Worm (Caenorhabditis elegans): ENCODE data around the gene W07G4.2.

Gene W07G4.2

DNA sequence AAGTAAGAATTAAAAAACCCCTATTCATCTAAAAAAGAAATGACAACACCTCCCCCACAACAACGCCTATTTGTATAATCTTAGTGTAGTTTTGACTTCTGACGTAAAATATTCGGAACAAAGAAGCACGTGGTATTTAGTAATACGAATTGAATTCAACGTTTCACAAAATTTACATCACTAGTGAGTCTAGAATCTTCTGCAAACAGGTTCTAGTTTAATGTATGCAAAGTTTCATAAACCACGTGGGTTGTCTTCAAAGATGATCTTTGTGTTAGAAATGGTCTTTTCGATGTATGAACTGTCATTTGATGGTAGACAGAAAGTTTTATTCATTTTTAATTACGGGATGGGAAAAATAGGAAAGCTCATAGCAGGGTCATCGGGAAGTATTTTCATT, 36.8 kb upstream of the W07G4.2 start:
- TF ChIP-seq cog-1 (tag; optimal IDR thresholded peaks at IDR 0.05) (no peak), flt-1 (GFP tag; IDR thresholded peaks at IDR 0.05) (no peak), ztf-29 (GFP tag; IDR thresholded peaks at IDR 0.05) (no peak), ztf-23 (GFP tag; IDR thresholded peaks at IDR 0.05) (no peak)

ce11 chrV:13071052-13071451, 34.7 kb upstream of the W07G4.2 start, which contains the start of gene C34B4.3:
Gene C34B4.3, minus strand, starts transcription at chrV:13071152.
- TF ChIP-seq med-1 (GFP tag; optimal IDR thresholded peaks at IDR 0.05; ENCODE audit: insufficient read depth), result no peak
- no peak for TF ChIP-seq flt-1 (GFP tag; IDR thresholded peaks at IDR 0.05)
- TF ChIP-seq T22C8.4 (GFP tag; IDR thresholded peaks at IDR 0.05), result no peak
- TF ChIP-seq ztf-29 (GFP tag; IDR thresholded peaks at IDR 0.05), result no peak
- no peak for TF ChIP-seq cog-1 (tag; optimal IDR thresholded peaks at IDR 0.05)
- TF ChIP-seq ztf-23 (GFP tag; IDR thresholded peaks at IDR 0.05), result no peak
- no peak for TF ChIP-seq klf-2 (GFP tag; conservative IDR thresholded peaks at IDR 0.05)
- TF ChIP-seq ref-1 (GFP tag; conservative IDR thresholded peaks at IDR 0.05), result no peak
- TF ChIP-seq tab-1 (GFP tag; IDR thresholded peaks at IDR 0.05), result no peak

ce11 chrV:13070278-13070677, 33.9 kb upstream of the W07G4.2 start:
- no peak for TF ChIP-seq cog-1 (tag; optimal IDR thresholded peaks at IDR 0.05)

- TF ChIP-seq klf-2 (GFP tag; conservative IDR thresholded peaks at IDR 0.05) (no peak), T22C8.4 (GFP tag; IDR thresholded peaks at IDR 0.05) (no peak), tab-1 (GFP tag; IDR thresholded peaks at IDR 0.05) (no peak), ref-1 (GFP tag; conservative IDR thresholded peaks at IDR 0.05) (no peak), ztf-23 (GFP tag; IDR thresholded peaks at IDR 0.05) (no peak), flt-1 (GFP tag; IDR thresholded peaks at IDR 0.05) (no peak), cog-1 (tag; optimal IDR thresholded peaks at IDR 0.05) (no peak), med-1 (GFP tag; optimal IDR thresholded peaks at IDR 0.05; ENCODE audit: insufficient read depth) (no peak), ztf-29 (GFP tag; IDR thresholded peaks at IDR 0.05) (no peak)
Measured at ce11 chrV:13064164-13064563, 27.8 kb upstream of the W07G4.2 start.

- TF ChIP-seq med-1 (GFP tag; optimal IDR thresholded peaks at IDR 0.05; ENCODE audit: insufficient read depth) (no peak), ref-1 (GFP tag; conservative IDR thresholded peaks at IDR 0.05) (no peak), ztf-23 (GFP tag; IDR thresholded peaks at IDR 0.05) (no peak), ztf-29 (GFP tag; IDR thresholded peaks at IDR 0.05) (no peak), T22C8.4 (GFP tag; IDR thresholded peaks at IDR 0.05) (no peak), klf-2 (GFP tag; conservative IDR thresholded peaks at IDR 0.05) (no peak), cog-1 (tag; optimal IDR thresholded peaks at IDR 0.05) (no peak), flt-1 (GFP tag; IDR thresholded peaks at IDR 0.05) (no peak), tab-1 (GFP tag; IDR thresholded peaks at IDR 0.05) (no peak)
Measured at ce11 chrV:13063402-13063801, 27.0 kb upstream of the W07G4.2 start.

- TF ChIP-seq med-1 (GFP tag; optimal IDR thresholded peaks at IDR 0.05; ENCODE audit: insufficient read depth) (no peak), tab-1 (GFP tag; IDR thresholded peaks at IDR 0.05) (no peak), ztf-23 (GFP tag; IDR thresholded peaks at IDR 0.05) (no peak), T22C8.4 (GFP tag; IDR thresholded peaks at IDR 0.05) (no peak), ztf-29 (GFP tag; IDR thresholded peaks at IDR 0.05) (no peak), cog-1 (tag; optimal IDR thresholded peaks at IDR 0.05) (no peak), ref-1 (GFP tag; conservative IDR thresholded peaks at IDR 0.05) (no peak)
Measured at ce11 chrV:13061836-13062235, 25.5 kb upstream of the W07G4.2 start, which contains the start of gene F42E8.1. Gene F42E8.1, plus strand, starts transcription at chrV:13062136.

- TF ChIP-seq cog-1 (tag; optimal IDR thresholded peaks at IDR 0.05), result no peak
- no peak for TF ChIP-seq ztf-23 (GFP tag; IDR thresholded peaks at IDR 0.05)
- TF ChIP-seq T22C8.4 (GFP tag; IDR thresholded peaks at IDR 0.05), result no peak
- no peak for TF ChIP-seq ztf-29 (GFP tag; IDR thresholded peaks at IDR 0.05)
- no peak for TF ChIP-seq klf-2 (GFP tag; conservative IDR thresholded peaks at IDR 0.05)
- TF ChIP-seq med-1 (GFP tag; optimal IDR thresholded peaks at IDR 0.05; ENCODE audit: insufficient read depth), result no peak
- no peak for TF ChIP-seq flt-1 (GFP tag; IDR thresholded peaks at IDR 0.05)
- no peak for TF ChIP-seq ref-1 (GFP tag; conservative IDR thresholded peaks at IDR 0.05)
- TF ChIP-seq tab-1 (GFP tag; IDR thresholded peaks at IDR 0.05), result no peak
Measured at ce11 chrV:13053635-13054034, 17.3 kb upstream of the W07G4.2 start, which contains the start of gene srr-1. Gene srr-1, minus strand, starts transcription at chrV:13053735.

DNA sequence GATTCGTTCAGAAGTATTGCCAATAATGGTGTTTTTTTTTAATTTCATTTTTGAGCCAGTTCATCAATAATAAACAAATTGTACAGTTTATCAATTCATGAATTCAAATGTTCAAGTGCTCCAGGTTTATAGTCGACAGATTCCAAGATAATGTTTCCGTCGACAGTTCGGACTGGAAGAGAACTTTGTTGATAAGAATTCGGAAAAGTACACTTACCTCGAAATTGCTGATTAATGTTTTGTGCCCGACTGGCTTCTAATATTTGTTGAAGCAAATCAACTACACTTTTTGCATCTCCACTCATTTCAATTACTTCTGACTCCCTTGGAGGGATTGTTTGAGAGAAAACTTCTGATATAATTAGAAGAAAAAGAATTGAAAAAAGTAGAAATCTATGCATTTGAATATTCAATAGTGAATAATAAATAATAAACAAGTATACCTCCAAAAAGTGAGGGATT, 12.8 kb upstream of the W07G4.2 start, which contains the start of gene W07G4.8:
TSS of gene W07G4.8 (minus strand) at position 412 of the 462 bp plus-strand sequence.
- no peak for TF ChIP-seq T22C8.4 (GFP tag; IDR thresholded peaks at IDR 0.05)

- TF ChIP-seq ztf-29 (GFP tag; IDR thresholded peaks at IDR 0.05) (no peak), flt-1 (GFP tag; IDR thresholded peaks at IDR 0.05) (no peak), klf-2 (GFP tag; conservative IDR thresholded peaks at IDR 0.05) (no peak), ztf-23 (GFP tag; IDR thresholded peaks at IDR 0.05) (no peak), cog-1 (tag; optimal IDR thresholded peaks at IDR 0.05) (no peak), med-1 (GFP tag; optimal IDR thresholded peaks at IDR 0.05; ENCODE audit: insufficient read depth) (no peak), tab-1 (GFP tag; IDR thresholded peaks at IDR 0.05) (no peak), T22C8.4 (GFP tag; IDR thresholded peaks at IDR 0.05) (no peak), ref-1 (GFP tag; conservative IDR thresholded peaks at IDR 0.05) (no peak)
Measured at ce11 chrV:13047574-13048030, 11.2 kb upstream of the W07G4.2 start, which contains the start of gene W07G4.5. Gene W07G4.5, plus strand, starts transcription at chrV:13047980.

DNA sequence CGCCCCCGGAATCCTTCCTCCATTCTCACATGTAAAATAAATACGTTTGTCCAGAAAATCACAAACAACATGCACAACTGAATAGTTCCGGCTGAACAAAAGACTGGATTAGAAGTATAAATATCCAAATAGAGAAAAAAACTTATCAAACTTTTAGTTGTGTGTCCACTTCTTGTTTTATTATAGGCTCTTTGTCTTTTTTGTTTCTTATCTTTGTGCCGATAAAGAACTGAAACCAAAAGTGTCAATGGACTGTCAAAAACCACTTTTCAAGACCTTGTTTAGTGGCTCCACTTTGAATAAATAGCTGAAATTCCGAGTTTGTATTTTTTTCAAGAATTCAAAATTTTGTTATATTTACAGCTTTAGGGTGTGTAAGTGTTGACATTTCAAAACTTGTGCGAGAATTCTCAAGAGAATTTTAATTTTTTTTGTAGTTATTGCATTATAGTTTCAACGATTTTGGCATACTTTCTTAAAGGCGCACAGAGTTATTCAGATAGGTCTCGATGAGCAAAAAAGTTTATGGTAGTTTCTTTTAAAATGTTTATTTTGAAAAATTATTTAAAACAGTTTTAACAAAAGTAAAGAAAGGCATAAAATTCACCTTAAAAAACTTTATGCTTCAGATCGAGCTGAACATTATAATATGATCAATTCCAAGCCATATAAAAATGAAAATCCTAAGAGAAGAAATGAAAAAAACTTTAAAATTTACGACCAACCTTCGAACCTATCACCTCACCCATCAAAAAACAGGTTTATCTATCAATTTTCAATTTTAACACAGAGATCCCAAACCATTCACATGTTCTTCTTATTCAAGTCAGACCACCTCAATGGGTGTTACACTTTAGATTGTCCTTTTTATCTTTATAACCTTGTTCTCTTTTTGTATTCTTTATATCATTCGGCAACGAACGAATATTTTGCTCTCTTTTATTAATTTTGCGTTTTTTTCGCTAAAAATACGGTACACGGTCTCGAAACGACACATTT, 10.1 kb upstream of the W07G4.2 start:
- TF ChIP-seq klf-2 (GFP tag; conservative IDR thresholded peaks at IDR 0.05) (no peak), tab-1 (GFP tag; IDR thresholded peaks at IDR 0.05) (no peak), flt-1 (GFP tag; IDR thresholded peaks at IDR 0.05) (no peak), ref-1 (GFP tag; conservative IDR thresholded peaks at IDR 0.05) (no peak), T22C8.4 (GFP tag; IDR thresholded peaks at IDR 0.05) (no peak), cog-1 (tag; optimal IDR thresholded peaks at IDR 0.05) (no peak), ztf-29 (GFP tag; IDR thresholded peaks at IDR 0.05) (no peak), med-1 (GFP tag; optimal IDR thresholded peaks at IDR 0.05; ENCODE audit: insufficient read depth) (no peak), ztf-23 (GFP tag; IDR thresholded peaks at IDR 0.05) (no peak)

All from whole organism, midembryonic.